Worm (Caenorhabditis elegans): Measurements from ENCODE around the gene F49F1.17.

DNA sequence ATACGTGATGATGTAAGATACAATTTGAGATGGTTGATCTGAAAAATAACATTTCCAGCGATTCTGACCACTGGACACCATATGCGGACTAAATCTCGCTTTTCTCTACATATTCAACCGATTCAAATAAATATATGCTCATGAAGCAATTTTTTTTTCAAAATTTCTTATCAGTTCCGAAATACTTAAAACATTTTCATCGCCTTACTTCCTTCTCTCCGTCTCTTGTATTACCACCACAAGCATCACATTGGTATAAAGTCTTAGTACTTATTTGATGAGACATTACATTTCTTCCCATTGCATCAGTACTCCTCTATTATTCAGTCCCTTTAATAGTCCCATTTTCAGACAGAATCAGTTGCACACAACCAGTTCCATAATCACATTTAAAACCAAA lies 19.0 kb upstream of the F49F1.17 start, which contains the start of gene K08D10.14:
- TF ChIP-seq W03F9.2 (tag; optimal IDR thresholded peaks at IDR 0.05), result no peak
- TF ChIP-seq him-1 (tag; optimal IDR thresholded peaks at IDR 0.05), result no peak
- TF ChIP-seq dao-5 (tag; optimal IDR thresholded peaks at IDR 0.05), result no peak
